Worm (Caenorhabditis elegans): ENCODE data around the gene Y39A1C.1.

The Y39A1C.1 gene

DNA sequence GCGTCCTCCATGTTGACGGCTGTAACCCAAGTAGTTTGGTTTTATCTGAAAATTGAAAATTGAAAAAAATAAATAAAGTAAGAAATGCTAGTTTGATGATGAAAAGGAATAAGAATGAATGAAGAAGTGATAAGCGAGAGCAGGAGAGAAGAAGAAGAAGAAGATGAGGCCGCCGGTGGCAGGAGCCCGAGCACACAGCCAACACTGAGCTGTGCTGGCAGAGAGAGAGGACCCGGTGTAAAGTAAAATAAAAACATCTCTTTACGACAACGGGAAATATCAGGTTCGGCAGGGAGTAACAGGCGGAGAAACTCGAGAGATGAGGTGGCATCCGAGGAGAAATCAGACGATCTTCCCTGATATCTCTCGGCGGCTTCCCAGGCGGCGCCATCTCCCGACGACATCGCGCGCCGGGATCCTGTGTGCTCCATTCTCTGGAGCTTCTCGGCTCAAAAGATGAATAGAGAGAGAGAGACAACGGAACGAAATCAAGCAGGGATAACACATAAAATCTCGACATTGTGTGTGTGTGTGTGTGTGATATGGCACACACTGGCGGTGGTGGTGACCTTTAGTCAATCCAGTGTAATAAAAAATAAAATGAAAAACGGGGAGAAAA is 38.3 kb upstream of the Y39A1C.1 start, which contains the start of gene sca-1:
sca-1 (minus strand) TSS at position 51 of the 619 bp plus-strand sequence.
- no peak for TF ChIP-seq ets-4 (tag; optimal IDR thresholded peaks at IDR 0.05)
- TF ChIP-seq eyg-1 (tag; optimal IDR thresholded peaks at IDR 0.05), result no peak
- TF ChIP-seq pat-9 (tag; optimal IDR thresholded peaks at IDR 0.05), result no peak
- no peak for TF ChIP-seq ceh-14 (tag; optimal IDR thresholded peaks at IDR 0.05)
- no peak for TF ChIP-seq nhr-11 (tag; optimal IDR thresholded peaks at IDR 0.05)
- TF ChIP-seq unc-55 (GFP tag; optimal IDR thresholded peaks at IDR 0.05), result no peak
- TF ChIP-seq pag-3 (tag; optimal IDR thresholded peaks at IDR 0.05; ENCODE audit: borderline replicate concordance), result no peak
- TF ChIP-seq ceh-18 (tag; optimal IDR thresholded peaks at IDR 0.05), result peak; percentile 86
- no peak for TF ChIP-seq unc-3 (GFP tag; conservative IDR thresholded peaks at IDR 0.05)
- TF ChIP-seq unc-3 (tag; optimal IDR thresholded peaks at IDR 0.05), result no peak
- peak; percentile 0 for TF ChIP-seq ztf-16 (tag; optimal IDR thresholded peaks at IDR 0.05)
- no peak for TF ChIP-seq ceh-31 (tag; optimal IDR thresholded peaks at IDR 0.05)
- no peak for TF ChIP-seq ceh-22 (tag; optimal IDR thresholded peaks at IDR 0.05)
- no peak for TF ChIP-seq pha-2 (tag; optimal IDR thresholded peaks at IDR 0.05)
- no peak for TF ChIP-seq lim-6 (tag; optimal IDR thresholded peaks at IDR 0.05)
- TF ChIP-seq ceh-6 (GFP tag; optimal IDR thresholded peaks at IDR 0.05), result no peak
- TF ChIP-seq ref-2 (tag; optimal IDR thresholded peaks at IDR 0.05), result no peak
- TF ChIP-seq hlh-6 (tag; optimal IDR thresholded peaks at IDR 0.05), result no peak
- TF ChIP-seq K02D7.2 (tag; optimal IDR thresholded peaks at IDR 0.05), result no peak
- TF ChIP-seq pax-1 (tag; optimal IDR thresholded peaks at IDR 0.05), result no peak
- TF ChIP-seq ceh-34 (tag; optimal IDR thresholded peaks at IDR 0.05), result peak; percentile 32
- no peak for TF ChIP-seq ttx-3 (tag; optimal IDR thresholded peaks at IDR 0.05)
- TF ChIP-seq ahr-1 (tag; optimal IDR thresholded peaks at IDR 0.05), result no peak
- TF ChIP-seq fkh-6 (tag; optimal IDR thresholded peaks at IDR 0.05), result no peak

DNA sequence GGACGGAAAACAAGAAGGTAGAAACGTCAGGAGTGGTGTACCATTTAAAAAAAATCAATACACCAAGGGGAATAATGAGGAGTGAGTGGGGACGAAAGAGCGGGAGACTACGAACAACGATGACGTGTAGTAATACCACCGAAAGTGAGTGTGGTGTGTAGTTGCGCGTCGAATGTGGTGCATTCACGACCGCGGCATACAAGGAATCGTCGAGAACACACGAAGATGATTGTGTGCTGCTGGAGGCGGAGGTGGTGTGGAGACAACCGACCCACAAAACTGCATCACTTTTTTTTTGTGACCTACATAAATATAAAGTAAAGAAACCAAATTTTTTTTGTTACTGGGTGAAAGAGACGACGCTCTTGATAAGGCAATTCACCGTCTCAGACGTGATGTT is 36.9 kb upstream of the Y39A1C.1 start:
- no peak for TF ChIP-seq ceh-19 (GFP tag; optimal IDR thresholded peaks at IDR 0.05)
- no peak for TF ChIP-seq ceh-24 (tag; optimal IDR thresholded peaks at IDR 0.05)
- TF ChIP-seq nfya-1 (tag; optimal IDR thresholded peaks at IDR 0.05), result peak; percentile 43
- no peak for TF ChIP-seq gmeb-2 (tag; optimal IDR thresholded peaks at IDR 0.05)
- peak; percentile 18 for TF ChIP-seq elt-2 (tag; optimal IDR thresholded peaks at IDR 0.05)
- TF ChIP-seq syd-9 (tag; optimal IDR thresholded peaks at IDR 0.05), result no peak
- TF ChIP-seq che-1 (tag; optimal IDR thresholded peaks at IDR 0.05), result no peak
- peak; percentile 60 for TF ChIP-seq tbx-2 (tag; optimal IDR thresholded peaks at IDR 0.05)
- TF ChIP-seq pha-4 (tag; optimal IDR thresholded peaks at IDR 0.05), result no peak
- no peak for TF ChIP-seq fkh-6 (tag; optimal IDR thresholded peaks at IDR 0.05)
- TF ChIP-seq rnt-1 (tag; optimal IDR thresholded peaks at IDR 0.05), result peak; percentile 6
- no peak for TF ChIP-seq ceh-9 (tag; optimal IDR thresholded peaks at IDR 0.05)
- no peak for TF ChIP-seq ceh-22 (tag; optimal IDR thresholded peaks at IDR 0.05)
- no peak for TF ChIP-seq pax-1 (tag; optimal IDR thresholded peaks at IDR 0.05)
- TF ChIP-seq K02D7.2 (tag; optimal IDR thresholded peaks at IDR 0.05), result no peak
- TF ChIP-seq sox-4 (tag; optimal IDR thresholded peaks at IDR 0.05), result no peak
- TF ChIP-seq ztf-16 (tag; optimal IDR thresholded peaks at IDR 0.05), result peak; percentile 53
- TF ChIP-seq hlh-30 (tag; optimal IDR thresholded peaks at IDR 0.05; ENCODE audit: insufficient read depth), result no peak
- peak; percentile 13 for TF ChIP-seq ceh-34 (tag; optimal IDR thresholded peaks at IDR 0.05)
- peak; percentile 63 for TF ChIP-seq ceh-30 (tag; optimal IDR thresholded peaks at IDR 0.05)
- peak; percentile 70 for TF ChIP-seq ceh-31 (tag; optimal IDR thresholded peaks at IDR 0.05)
- no peak for TF ChIP-seq npax-4 (tag; optimal IDR thresholded peaks at IDR 0.05)
- peak; percentile 23 for TF ChIP-seq ceh-2 (tag; optimal IDR thresholded peaks at IDR 0.05)
- peak; percentile 18 for TF ChIP-seq unc-86 (tag; optimal IDR thresholded peaks at IDR 0.05)
- TF ChIP-seq ceh-14 (tag; optimal IDR thresholded peaks at IDR 0.05), result peak; percentile 8
- TF ChIP-seq odd-2 (tag; optimal IDR thresholded peaks at IDR 0.05), result no peak
- TF ChIP-seq mec-3 (tag; optimal IDR thresholded peaks at IDR 0.05; ENCODE audit: borderline replicate concordance), result no peak
- TF ChIP-seq eyg-1 (tag; optimal IDR thresholded peaks at IDR 0.05), result no peak
- peak; percentile 44 for TF ChIP-seq ceh-48 (tag; optimal IDR thresholded peaks at IDR 0.05)
- peak; percentile 20; the same call in 1 of the 2 replicates for TF ChIP-seq sox-2 (GFP tag; IDR thresholded peaks at IDR 0.05)
- TF ChIP-seq C08G9.2 (tag; optimal IDR thresholded peaks at IDR 0.05), result peak; percentile 21
- TF ChIP-seq sdc-2 (tag; optimal IDR thresholded peaks at IDR 0.05), result no peak
- TF ChIP-seq ceh-45 (GFP tag; IDR thresholded peaks at IDR 0.05), result no peak
- TF ChIP-seq hlh-6 (tag; optimal IDR thresholded peaks at IDR 0.05), result no peak
- no peak for TF ChIP-seq madf-2 (tag; optimal IDR thresholded peaks at IDR 0.05)
- peak; percentile 9 for TF ChIP-seq nhr-232 (tag; optimal IDR thresholded peaks at IDR 0.05)
- TF ChIP-seq unc-42 (tag; optimal IDR thresholded peaks at IDR 0.05), result no peak

Measured in whole organism, late embryonic.